Worm (Caenorhabditis elegans): ENCODE measurements around the gene nlp-55.

Gene nlp-55

ce11 chrII:8269351-8269750 lies 25.8 kb downstream of the nlp-55 start, which contains the start of gene K01C8.2:
Gene K01C8.2, minus strand, starts transcription at chrII:8269451.
- TF ChIP-seq pha-4 (tag; optimal IDR thresholded peaks at IDR 0.05) (no peak), cnd-1 (tag; optimal IDR thresholded peaks at IDR 0.05) (no peak), nhr-12 (tag; optimal IDR thresholded peaks at IDR 0.05) (no peak), nhr-2 (tag; optimal IDR thresholded peaks at IDR 0.05) (no peak), lin-32 (GFP tag; optimal IDR thresholded peaks at IDR 0.05) (no peak), ces-1 (GFP tag; optimal IDR thresholded peaks at IDR 0.05) (no peak), mls-2 (tag; optimal IDR thresholded peaks at IDR 0.05) (no peak), unc-120 (tag; optimal IDR thresholded peaks at IDR 0.05; ENCODE audit: poor library complexity, severe bottlenecking) (no peak), ceh-43 (GFP tag; optimal IDR thresholded peaks at IDR 0.05) (no peak), hlh-1 (tag; optimal IDR thresholded peaks at IDR 0.05) (no peak), mep-1 (tag; optimal IDR thresholded peaks at IDR 0.05) (no peak), lsy-2 (tag; optimal IDR thresholded peaks at IDR 0.05) (no peak), ham-2 (GFP tag; optimal IDR thresholded peaks at IDR 0.05) (no peak), sem-2 (GFP tag; optimal IDR thresholded peaks at IDR 0.05) (no peak), ztf-11 (tag; optimal IDR thresholded peaks at IDR 0.05) (no peak), unc-39 (tag; optimal IDR thresholded peaks at IDR 0.05) (no peak), nhr-28 (tag; optimal IDR thresholded peaks at IDR 0.05) (no peak)

ce11 chrII:8267679-8268078 lies 27.5 kb downstream of the nlp-55 start:
- TF ChIP-seq elt-3 (tag; optimal IDR thresholded peaks at IDR 0.05) (no peak), M03D4.4 (tag; optimal IDR thresholded peaks at IDR 0.05) (no peak), nhr-76 (tag; optimal IDR thresholded peaks at IDR 0.05) (no peak)

DNA sequence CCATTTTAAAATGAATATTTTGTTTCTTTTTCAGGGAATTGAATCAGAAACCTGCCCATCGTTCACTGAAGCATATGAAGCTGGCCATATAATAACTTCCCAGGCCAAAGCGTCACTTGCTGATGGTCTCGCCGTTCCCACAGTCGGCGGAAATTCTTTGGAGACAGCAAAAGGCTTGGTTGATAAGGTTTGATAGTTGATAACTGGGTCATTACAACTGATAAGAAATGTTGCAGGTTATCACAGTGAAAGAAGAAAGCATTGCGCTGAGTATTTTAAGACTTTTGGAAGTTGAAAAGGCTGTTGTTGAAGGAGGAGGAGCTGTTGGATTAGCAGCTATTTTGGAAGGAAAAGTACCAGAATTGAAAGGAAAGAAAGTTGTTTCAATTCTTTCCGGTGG lies 28.6 kb downstream of the nlp-55 start:
- no peak for TF ChIP-seq nhr-76 (tag; optimal IDR thresholded peaks at IDR 0.05)
- TF ChIP-seq cnd-1 (tag; optimal IDR thresholded peaks at IDR 0.05) = no peak
- no peak for TF ChIP-seq lsy-2 (tag; optimal IDR thresholded peaks at IDR 0.05)
- TF ChIP-seq ceh-83 (GFP tag; optimal IDR thresholded peaks at IDR 0.05) = no peak
- no peak for TF ChIP-seq lin-13 (tag; optimal IDR thresholded peaks at IDR 0.05)
- no peak for TF ChIP-seq nhr-28 (tag; optimal IDR thresholded peaks at IDR 0.05)

DNA sequence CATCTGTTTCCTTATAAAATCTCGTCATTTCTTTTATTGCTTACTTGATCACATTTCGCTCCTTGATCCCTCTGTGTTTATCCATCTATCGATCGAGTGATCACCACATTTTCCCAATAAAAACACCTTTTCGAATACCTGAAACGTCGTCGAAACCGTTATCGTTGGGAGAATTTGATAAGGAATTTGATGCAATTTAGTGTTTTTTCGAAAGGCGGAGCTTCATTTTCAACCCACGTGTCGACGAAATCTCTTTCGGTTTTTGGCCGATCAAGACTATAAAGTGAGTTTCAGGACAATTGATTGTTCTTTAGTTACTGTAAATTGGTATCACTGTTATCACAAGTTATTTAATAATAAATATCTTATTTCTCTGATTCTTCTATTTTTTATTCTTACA lies 30.6 kb downstream of the nlp-55 start, which contains the start of gene srdh-1:
Gene srdh-1, plus strand, starts transcription at position 43 of the 400 bp plus-strand sequence.
- TF ChIP-seq mab-5 (tag; optimal IDR thresholded peaks at IDR 0.05) = no peak
- TF ChIP-seq nhr-12 (tag; optimal IDR thresholded peaks at IDR 0.05) = no peak
- TF ChIP-seq ceh-39 (tag; optimal IDR thresholded peaks at IDR 0.05) = no peak
- TF ChIP-seq snpc-4 (tag; optimal IDR thresholded peaks at IDR 0.05) = no peak
- no peak for TF ChIP-seq pha-4 (tag; optimal IDR thresholded peaks at IDR 0.05)
- no peak for TF ChIP-seq ceh-83 (GFP tag; optimal IDR thresholded peaks at IDR 0.05)
- no peak for TF ChIP-seq M03D4.4 (tag; optimal IDR thresholded peaks at IDR 0.05)
- no peak for TF ChIP-seq unc-62 (GFP tag; optimal IDR thresholded peaks at IDR 0.05)
- no peak for TF ChIP-seq lin-32 (GFP tag; optimal IDR thresholded peaks at IDR 0.05)
- no peak for TF ChIP-seq lsy-2 (tag; optimal IDR thresholded peaks at IDR 0.05)
- no peak for TF ChIP-seq ces-1 (GFP tag; optimal IDR thresholded peaks at IDR 0.05)

DNA sequence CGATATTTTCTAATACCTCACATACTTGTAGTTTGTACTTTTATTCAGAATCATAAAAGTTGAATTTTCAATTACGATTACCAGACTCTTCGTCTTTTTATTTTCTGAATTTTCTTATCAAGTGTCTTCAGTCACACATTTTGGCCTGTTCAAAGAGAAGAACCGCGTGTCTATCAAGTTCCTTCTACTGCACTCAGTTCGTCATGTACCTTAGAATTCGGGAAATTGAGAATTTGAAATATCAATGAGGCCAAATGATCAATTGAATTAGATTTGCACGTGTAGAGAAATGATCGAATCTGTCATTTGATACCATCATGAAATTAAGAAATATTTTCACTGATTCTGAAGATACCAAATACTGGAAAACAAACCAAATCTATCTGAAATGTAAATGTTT lies 31.6 kb downstream of the nlp-55 start:
- TF ChIP-seq lin-32 (GFP tag; optimal IDR thresholded peaks at IDR 0.05) = no peak
- TF ChIP-seq unc-120 (tag; optimal IDR thresholded peaks at IDR 0.05; ENCODE audit: poor library complexity, severe bottlenecking) = no peak

ce11 chrII:8259674-8260073 lies 35.5 kb downstream of the nlp-55 start:
- TF ChIP-seq pha-4 (tag; optimal IDR thresholded peaks at IDR 0.05) = no peak
- TF ChIP-seq ces-1 (GFP tag; optimal IDR thresholded peaks at IDR 0.05) = no peak
- TF ChIP-seq lsy-2 (tag; optimal IDR thresholded peaks at IDR 0.05) = no peak
- TF ChIP-seq nhr-28 (tag; optimal IDR thresholded peaks at IDR 0.05) = no peak
- no peak for TF ChIP-seq unc-39 (tag; optimal IDR thresholded peaks at IDR 0.05)
- no peak for TF ChIP-seq cnd-1 (tag; optimal IDR thresholded peaks at IDR 0.05)
- TF ChIP-seq elt-1 (tag; optimal IDR thresholded peaks at IDR 0.05; ENCODE audit: borderline replicate concordance, insufficient read depth) = no peak
- no peak for TF ChIP-seq blmp-1 (tag; optimal IDR thresholded peaks at IDR 0.05)
- no peak for TF ChIP-seq lin-13 (tag; optimal IDR thresholded peaks at IDR 0.05)
- TF ChIP-seq mep-1 (tag; optimal IDR thresholded peaks at IDR 0.05) = no peak
- no peak for TF ChIP-seq tbx-8 (GFP tag; optimal IDR thresholded peaks at IDR 0.05)
- TF ChIP-seq unc-120 (tag; optimal IDR thresholded peaks at IDR 0.05; ENCODE audit: poor library complexity, severe bottlenecking) = no peak

All from whole organism, mixed stage, embryonic.